Worm (Caenorhabditis elegans) whole organism, L4 larva: Measurements from ENCODE around the gene symk-1.

Experiments used
- D1046.2 ChIP-seq: fragments of 200-800 bp; sonication (Bioruptor generic); IDR thresholded peaks from 2 replicates; pipeline ENCODE4 v1.3.6; 2022; ENCODE audit warnings: missing genetic modification characterization, missing compliant biosample characterization
- F10B5.3 ChIP-seq: sonication (generic microtip); optimal IDR thresholded peaks from 2 replicates; lab custom pipeline; 2016; ENCODE audit warnings: mild to moderate bottlenecking, missing genetic modification characterization, missing compliant biosample characterization
- F26F4.8 ChIP-seq: fragments of 200-800 bp; sonication (Bioruptor generic); conservative IDR thresholded peaks from 2 replicates; pipeline ENCODE4 v1.3.6; 2022; ENCODE audit warnings: missing genetic modification characterization, missing compliant biosample characterization
- F37D6.2 ChIP-seq: sonication (generic microtip); optimal IDR thresholded peaks from 2 replicates; lab custom pipeline; 2016; ENCODE audit warnings: mild to moderate bottlenecking, missing genetic modification characterization, missing compliant biosample characterization
- Y48G9A.11 ChIP-seq: fragments of 200-800 bp; sonication (Bioruptor generic); IDR thresholded peaks from 2 replicates; pipeline ENCODE4 v1.3.6; 2022; ENCODE audit warnings: missing genetic modification reagents, missing genetic modification characterization, missing compliant biosample characterization
- aha-1 ChIP-seq: fragments of 150-350 bp; peaks from one replicate; lab custom pipeline; 2014; ENCODE audit warnings: missing biosample characterization, missing genetic modification characterization
- aly-2 ChIP-seq: sonication (generic microtip); optimal IDR thresholded peaks from 2 replicates; lab custom pipeline; 2018; ENCODE audit warnings: missing biosample characterization, missing genetic modification characterization
- ama-1 ChIP-seq: fragments of 150-350 bp; optimal IDR thresholded peaks from 2 replicates; lab custom pipeline; 2014; ENCODE audit warnings: inconsistent platforms, mixed read lengths
- ceh-20 ChIP-seq: fragments of 200-800 bp; sonication (Bioruptor generic); IDR thresholded peaks from 2 replicates; pipeline ENCODE4 v1.3.6; 2022; ENCODE audit warnings: missing genetic modification reagents, missing genetic modification characterization, missing compliant biosample characterization
- ceh-28 ChIP-seq: fragments of 150-350 bp; optimal IDR thresholded peaks from 2 replicates; lab custom pipeline; 2014; ENCODE audit warnings: missing biosample characterization, missing genetic modification reagents, missing genetic modification characterization
- ceh-44 ChIP-seq: fragments of 200-800 bp; sonication (Bioruptor generic); IDR thresholded peaks from 2 replicates; pipeline ENCODE4 v1.3.6; 2022; ENCODE audit warnings: missing genetic modification reagents, missing genetic modification characterization, missing compliant biosample characterization
- ceh-82 ChIP-seq: sonication (generic microtip); optimal IDR thresholded peaks from 2 replicates; lab custom pipeline; 2017; ENCODE audit warnings: missing biosample characterization, missing genetic modification characterization
- ces-1 ChIP-seq: fragments of 150-350 bp; sonication (generic microtip); optimal IDR thresholded peaks from 4 replicates; lab custom pipeline; 2014; ENCODE audit warnings: missing biosample characterization, missing genetic modification reagents, missing genetic modification characterization
- dmd-6 ChIP-seq: fragments of 200-800 bp; sonication (Bioruptor generic); IDR thresholded peaks from 2 replicates; pipeline ENCODE4 v1.3.6; 2022; ENCODE audit warnings: missing genetic modification reagents, missing genetic modification characterization, missing compliant biosample characterization
- dmd-8 ChIP-seq: fragments of 200-800 bp; sonication (Bioruptor generic); IDR thresholded peaks from 2 replicates; pipeline ENCODE4 v1.3.6; 2022; ENCODE audit warnings: missing genetic modification characterization, missing compliant biosample characterization
- dmd-9 ChIP-seq: fragments of 200-800 bp; sonication (Bioruptor generic); IDR thresholded peaks from 2 replicates; pipeline ENCODE4 v1.3.6; 2022; ENCODE audit warnings: missing genetic modification reagents, missing genetic modification characterization, missing compliant biosample characterization
- egl-27 ChIP-seq: sonication (generic microtip); optimal IDR thresholded peaks from 3 replicates; lab custom pipeline; 2017; ENCODE audit warnings: missing biosample characterization, missing genetic modification reagents, missing genetic modification characterization
- fos-1 ChIP-seq: fragments of 150-350 bp; optimal IDR thresholded peaks from 2 replicates; lab custom pipeline; 2014; ENCODE audit warnings: missing biosample characterization, missing genetic modification characterization
- gei-8 ChIP-seq: fragments of 200-800 bp; sonication (Bioruptor generic); optimal IDR thresholded peaks from 2 replicates; lab custom pipeline; 2018; ENCODE audit warnings: mild to moderate bottlenecking, missing genetic modification characterization, missing compliant biosample characterization
- hmg-1.1 ChIP-seq: fragments of 200-800 bp; sonication (Bioruptor generic); IDR thresholded peaks from 2 replicates; pipeline ENCODE4 v1.3.6; 2022; ENCODE audit warnings: missing genetic modification reagents, missing genetic modification characterization, missing compliant biosample characterization
- jun-1 ChIP-seq: fragments of 150-350 bp; optimal IDR thresholded peaks from 2 replicates; lab custom pipeline; 2014; ENCODE audit warnings: missing biosample characterization, missing genetic modification reagents, missing genetic modification characterization
- lin-15B ChIP-seq: fragments of 150-350 bp; sonication (generic microtip); optimal IDR thresholded peaks from 3 replicates; lab custom pipeline; 2014; ENCODE audit warnings: missing biosample characterization, missing genetic modification characterization
- lir-3 ChIP-seq: sonication (generic microtip); optimal IDR thresholded peaks from 2 replicates; lab custom pipeline; 2016; ENCODE audit warnings: mild to moderate bottlenecking, missing genetic modification characterization, missing compliant biosample characterization
- madf-5 ChIP-seq, 2 experiments: fragments of 200-800 bp; sonication (Bioruptor generic); IDR thresholded peaks; 2 replicates each; pipeline ENCODE4 v1.3.6; 2022; ENCODE audit warnings: missing compliant biosample characterization in 2 of 2, missing genetic modification characterization in 2 of 2
- nhr-10 ChIP-seq: fragments of 150-350 bp; optimal IDR thresholded peaks from 2 replicates; lab custom pipeline; 2014; ENCODE audit warnings: missing biosample characterization, missing genetic modification characterization
- nhr-11 ChIP-seq: fragments of 150-350 bp; optimal IDR thresholded peaks from 2 replicates; lab custom pipeline; 2014; ENCODE audit warnings: missing biosample characterization, missing genetic modification characterization
- nhr-25 ChIP-seq: sonication (generic microtip); optimal IDR thresholded peaks from 2 replicates; lab custom pipeline; 2017; ENCODE audit warnings: missing genetic modification characterization, mild to moderate bottlenecking, missing compliant biosample characterization, antibody characterized with exemption, moderate library complexity, borderline replicate concordance; ENCODE audit not compliant: insufficient read depth
- nhr-48 ChIP-seq: sonication (generic microtip); optimal IDR thresholded peaks from 2 replicates; lab custom pipeline; 2016; ENCODE audit warnings: mild to moderate bottlenecking, missing genetic modification characterization, missing compliant biosample characterization
- nhr-76 ChIP-seq: fragments of 150-350 bp; optimal IDR thresholded peaks from 2 replicates; lab custom pipeline; 2014; ENCODE audit warnings: missing biosample characterization, missing genetic modification characterization
- pqm-1 ChIP-seq: sonication (generic microtip); optimal IDR thresholded peaks from 2 replicates; lab custom pipeline; 2017; ENCODE audit warnings: missing biosample characterization, missing genetic modification characterization
- set-16 ChIP-seq: fragments of 200-800 bp; sonication (Bioruptor generic); IDR thresholded peaks from 2 replicates; pipeline ENCODE4 v1.3.6; 2022; ENCODE audit warnings: missing genetic modification reagents, missing genetic modification characterization, missing compliant biosample characterization
- snpc-4 ChIP-seq: fragments of 150-350 bp; optimal IDR thresholded peaks from 2 replicates; lab custom pipeline; 2014; ENCODE audit warnings: missing biosample characterization, missing genetic modification characterization
- spr-3 ChIP-seq: fragments of 200-800 bp; sonication (Bioruptor generic); optimal IDR thresholded peaks from 2 replicates; lab custom pipeline; 2018; ENCODE audit warnings: mild to moderate bottlenecking, missing genetic modification characterization, missing compliant biosample characterization
- vab-7 ChIP-seq: fragments of 200-800 bp; sonication (Bioruptor generic); IDR thresholded peaks from 2 replicates; pipeline ENCODE4 v1.3.6; 2022; ENCODE audit warnings: missing genetic modification reagents, missing genetic modification characterization, missing compliant biosample characterization
- zag-1 ChIP-seq: fragments of 150-350 bp; optimal IDR thresholded peaks from 2 replicates; lab custom pipeline; 2014; ENCODE audit warnings: missing biosample characterization, missing genetic modification characterization
- zip-11 ChIP-seq: fragments of 200-800 bp; sonication (Bioruptor generic); IDR thresholded peaks from 2 replicates; pipeline ENCODE4 v1.3.6; 2022; ENCODE audit warnings: missing genetic modification characterization, missing compliant biosample characterization
- zip-2 ChIP-seq: fragments of 150-350 bp; optimal IDR thresholded peaks from 2 replicates; lab custom pipeline; 2014; ENCODE audit warnings: missing biosample characterization, missing genetic modification characterization
- ztf-7 ChIP-seq: fragments of 150-350 bp; optimal IDR thresholded peaks from 2 replicates; lab custom pipeline; 2014; ENCODE audit warnings: missing biosample characterization, missing genetic modification characterization

Gene symk-1

ce11 chrV:8545531-8546224, 24.4 kb upstream of the symk-1 start, which contains the start of the genes slc-17.8 and asns-1:
Gene slc-17.8 (minus strand): TSS chrV:8545581.
Gene asns-1 (plus strand): TSS chrV:8546174.
- TF ChIP-seq egl-27 (tag; lab: Kevin White, UChicago) (no peak), aly-2 (tag; lab: Kevin White, UChicago) (no peak), set-16 (peak; percentile 90), ztf-7 (tag; lab: Kevin White, UChicago) (no peak), vab-7 (no peak), ceh-44 (no peak), lin-15B (no peak)

- TF ChIP-seq gei-8 (no peak), dmd-6 (0 out of 2 replicates have a peak, but pooled peaks have one; percentile 13), nhr-25 (no peak), nhr-10 (tag; lab: Kevin White, UChicago) (no peak)
Measured at ce11 chrV:8548989-8549388, 21.1 kb upstream of the symk-1 start, which contains the start of gene stdh-4. Gene stdh-4 (plus strand): TSS chrV:8549289.

ce11 chrV:8552460-8552859, 17.7 kb upstream of the symk-1 start, which contains the start of gene acr-15:
Gene acr-15 (plus strand): TSS chrV:8552695.
- TF ChIP-seq F10B5.3 (tag; lab: Kevin White, UChicago) (no peak), nhr-11 (tag; lab: Kevin White, UChicago) (peak; percentile 14), Y48G9A.11 (no peak)

ce11 chrV:8555955-8556354, 14.2 kb upstream of the symk-1 start:
- TF ChIP-seq D1046.2 (GFP tag; lab: Robert Waterston, UW) (no peak), fos-1 (tag; lab: Kevin White, UChicago) (no peak), jun-1 (tag; lab: Kevin White, UChicago) (no peak), ces-1 (GFP tag; lab: Kevin White, UChicago) (no peak), snpc-4 (tag; lab: Kevin White, UChicago) (no peak), aly-2 (tag; lab: Kevin White, UChicago) (no peak), zip-11 (GFP tag; lab: Robert Waterston, UW) (no peak), dmd-8 (no peak), gei-8 (no peak), hmg-1.1 (GFP tag; lab: Robert Waterston, UW) (no peak), nhr-25 (no peak), F26F4.8 (no peak), F37D6.2 (tag; lab: Kevin White, UChicago) (no peak), madf-5 (GFP tag; IDR thresholded peaks at IDR 0.05; lab: Robert Waterston, UW) (no peak), lir-3 (tag; lab: Kevin White, UChicago) (no peak), ceh-20 (GFP tag; lab: Robert Waterston, UW) (no peak), nhr-48 (tag; lab: Kevin White, UChicago) (no peak), pqm-1 (tag; lab: Kevin White, UChicago) (no peak), nhr-11 (tag; lab: Kevin White, UChicago) (no peak)

- TF ChIP-seq spr-3 (GFP tag; lab: Kevin White, UChicago) (no peak), nhr-76 (no peak), zip-11 (GFP tag; lab: Robert Waterston, UW) (no peak), ceh-28 (tag; lab: Kevin White, UChicago) (no peak), zag-1 (tag; lab: Kevin White, UChicago) (no peak), ama-1 (no peak), Y48G9A.11 (no peak), dmd-9 (GFP tag; lab: Robert Waterston, UW) (no peak), aha-1 (tag; lab: Kevin White, UChicago) (no peak), zip-2 (tag; lab: Kevin White, UChicago) (no peak), ceh-82 (no peak)
Measured at ce11 chrV:8560916-8561315, 9.2 kb upstream of the symk-1 start, which contains the start of gene acr-16. Gene acr-16 (plus strand): TSS chrV:8561216.
